Worm (Caenorhabditis elegans): ENCODE results near the gene fbxa-118.

The fbxa-118 gene

ce11 chrV:19759282-19759681, 17.8 kb downstream of the fbxa-118 start:
- TF ChIP-seq pros-1 (tag; optimal IDR thresholded peaks at IDR 0.05), result no peak
- TF ChIP-seq sox-2 (GFP tag; IDR thresholded peaks at IDR 0.05), result no peak
- TF ChIP-seq ceh-6 (GFP tag; optimal IDR thresholded peaks at IDR 0.05), result no peak
- TF ChIP-seq C08G9.2 (tag; optimal IDR thresholded peaks at IDR 0.05), result no peak
- TF ChIP-seq ttx-3 (tag; optimal IDR thresholded peaks at IDR 0.05), result no peak
- no peak for TF ChIP-seq ceh-45 (GFP tag; IDR thresholded peaks at IDR 0.05)
- TF ChIP-seq elt-4 (tag; optimal IDR thresholded peaks at IDR 0.05), result no peak
- no peak for TF ChIP-seq sdc-2 (tag; optimal IDR thresholded peaks at IDR 0.05)
- no peak for TF ChIP-seq ceh-24 (tag; optimal IDR thresholded peaks at IDR 0.05)
- no peak for TF ChIP-seq unc-3 (GFP tag; conservative IDR thresholded peaks at IDR 0.05)
- TF ChIP-seq unc-3 (tag; optimal IDR thresholded peaks at IDR 0.05), result no peak
- no peak for TF ChIP-seq K09A11.1 (tag; optimal IDR thresholded peaks at IDR 0.05; ENCODE audit: insufficient read depth)
- no peak for TF ChIP-seq npax-4 (tag; optimal IDR thresholded peaks at IDR 0.05)
- TF ChIP-seq ceh-48 (tag; optimal IDR thresholded peaks at IDR 0.05), result no peak
- TF ChIP-seq tbx-7 (tag; optimal IDR thresholded peaks at IDR 0.05), result no peak

ce11 chrV:19756253-19756652, 20.9 kb downstream of the fbxa-118 start, which contains the start of gene W04E12.9:
Gene W04E12.9 (plus strand): TSS chrV:19756553.
- no peak for TF ChIP-seq ceh-22 (tag; optimal IDR thresholded peaks at IDR 0.05)

- TF ChIP-seq C38D4.7 (GFP tag; optimal IDR thresholded peaks at IDR 0.05), result no peak
- no peak for TF ChIP-seq pha-4 (tag; optimal IDR thresholded peaks at IDR 0.05)
- TF ChIP-seq K09A11.1 (tag; optimal IDR thresholded peaks at IDR 0.05; ENCODE audit: insufficient read depth), result no peak
- no peak for TF ChIP-seq ceh-19 (GFP tag; optimal IDR thresholded peaks at IDR 0.05)
- no peak for TF ChIP-seq elt-2 (tag; optimal IDR thresholded peaks at IDR 0.05)
- no peak for TF ChIP-seq dmd-4 (tag; optimal IDR thresholded peaks at IDR 0.05; ENCODE audit: borderline replicate concordance)
- no peak for TF ChIP-seq pat-9 (tag; optimal IDR thresholded peaks at IDR 0.05)
- TF ChIP-seq eyg-1 (tag; optimal IDR thresholded peaks at IDR 0.05), result no peak
- no peak for TF ChIP-seq tbx-7 (tag; optimal IDR thresholded peaks at IDR 0.05)
- no peak for TF ChIP-seq madf-2 (tag; optimal IDR thresholded peaks at IDR 0.05)
- no peak for TF ChIP-seq unc-86 (tag; optimal IDR thresholded peaks at IDR 0.05)
- TF ChIP-seq Y22D7AL.16 (tag; optimal IDR thresholded peaks at IDR 0.05), result no peak
- no peak for TF ChIP-seq ceh-45 (GFP tag; IDR thresholded peaks at IDR 0.05)
- no peak for TF ChIP-seq ceh-9 (tag; optimal IDR thresholded peaks at IDR 0.05)
These were observed 21.9 kb downstream of the fbxa-118 start, which contains the start of gene clec-50 for ce11 chrV:19755260-19755659. Gene clec-50 (minus strand): TSS chrV:19755368.

- TF ChIP-seq sdc-2 (tag; optimal IDR thresholded peaks at IDR 0.05) (no peak), elt-2 (tag; optimal IDR thresholded peaks at IDR 0.05) (no peak), odd-2 (tag; optimal IDR thresholded peaks at IDR 0.05) (no peak)
These were observed 22.8 kb downstream of the fbxa-118 start for ce11 chrV:19754331-19754730.

- TF ChIP-seq nhr-11 (tag; optimal IDR thresholded peaks at IDR 0.05) (no peak), pag-3 (tag; optimal IDR thresholded peaks at IDR 0.05; ENCODE audit: borderline replicate concordance) (peak; percentile 38), pros-1 (tag; optimal IDR thresholded peaks at IDR 0.05) (no peak), T23F11.4 (GFP tag; optimal IDR thresholded peaks at IDR 0.05) (no peak)
These were observed 24.2 kb downstream of the fbxa-118 start for ce11 chrV:19752879-19753278.

ce11 chrV:19751124-19751523, 26.0 kb downstream of the fbxa-118 start, which contains the start of gene clec-49:
Gene clec-49 (minus strand): TSS chrV:19751226.
- TF ChIP-seq elt-2 (tag; optimal IDR thresholded peaks at IDR 0.05), result no peak
- TF ChIP-seq ref-2 (tag; optimal IDR thresholded peaks at IDR 0.05), result no peak
- no peak for TF ChIP-seq pax-1 (tag; optimal IDR thresholded peaks at IDR 0.05)
- TF ChIP-seq zip-5 (tag; optimal IDR thresholded peaks at IDR 0.05), result no peak
- no peak for TF ChIP-seq dmd-4 (tag; optimal IDR thresholded peaks at IDR 0.05; ENCODE audit: borderline replicate concordance)
- no peak for TF ChIP-seq nhr-232 (tag; optimal IDR thresholded peaks at IDR 0.05)
- TF ChIP-seq nfya-1 (tag; optimal IDR thresholded peaks at IDR 0.05), result no peak
- no peak for TF ChIP-seq ama-1 (optimal IDR thresholded peaks at IDR 0.05)
- TF ChIP-seq C08G9.2 (tag; optimal IDR thresholded peaks at IDR 0.05), result no peak
- no peak for TF ChIP-seq tbx-7 (tag; optimal IDR thresholded peaks at IDR 0.05)
